Worm (Caenorhabditis elegans) whole organism, L4/young adult: ENCODE data around the gene F11A5.15.

ENCODE experiments used
- W03F9.2 ChIP-seq: fragments of 150-350 bp; optimal IDR thresholded peaks from 2 replicates; lab custom pipeline; 2014; ENCODE audit warnings: missing biosample characterization, missing genetic modification characterization
- dao-5 ChIP-seq: sonication (generic microtip); optimal IDR thresholded peaks from 2 replicates; lab custom pipeline; 2016; ENCODE audit warnings: missing genotype, missing genetic modification characterization, moderate library complexity, missing compliant biosample characterization
- him-1 ChIP-seq: sonication (generic microtip); optimal IDR thresholded peaks from 2 replicates; lab custom pipeline; 2016; ENCODE audit warnings: missing genotype, missing genetic modification reagents, missing genetic modification characterization, missing compliant biosample characterization

ce11 chrV:16169026-16169425 is 49.4 kb downstream of the F11A5.15 start, which contains the start of gene str-111:
- no peak for TF ChIP-seq him-1 (tag; lab: Kevin White, UChicago)
- TF ChIP-seq dao-5 (tag; lab: Kevin White, UChicago): no peak
- no peak for TF ChIP-seq W03F9.2 (tag; lab: Kevin White, UChicago)
